Worm (Caenorhabditis elegans): ENCODE measurements around the gene tdpo-1.

The tdpo-1 gene

DNA sequence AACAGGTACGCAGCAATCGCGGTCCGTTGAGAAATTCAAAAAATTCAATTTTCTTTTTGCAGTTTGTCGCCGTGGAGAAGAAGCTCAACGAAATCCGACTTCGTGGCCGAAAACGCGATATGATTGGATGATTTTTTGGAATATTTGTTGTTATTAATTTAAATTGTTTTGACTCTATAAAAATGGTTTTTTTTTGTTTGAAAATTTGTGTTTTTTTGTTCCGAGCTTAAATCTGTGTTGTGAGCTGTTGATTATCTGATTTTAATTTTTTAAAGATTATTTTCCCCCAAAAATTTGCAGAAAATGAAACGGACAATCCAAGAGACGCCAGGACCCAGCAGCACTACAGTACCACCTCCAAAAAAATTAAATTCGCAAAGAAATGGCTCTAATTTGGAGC, at the start of gene tdpo-1:
Gene tdpo-1 (plus strand): TSS at position 301 of the 400 bp plus-strand sequence.
- TF ChIP-seq ceh-82 (tag; optimal IDR thresholded peaks at IDR 0.05) (no peak), mdl-1 (tag; optimal IDR thresholded peaks at IDR 0.05) (no peak), nhr-237 (tag; optimal IDR thresholded peaks at IDR 0.05) (no peak), fkh-10 (GFP tag; optimal IDR thresholded peaks at IDR 0.05) (no peak)

DNA sequence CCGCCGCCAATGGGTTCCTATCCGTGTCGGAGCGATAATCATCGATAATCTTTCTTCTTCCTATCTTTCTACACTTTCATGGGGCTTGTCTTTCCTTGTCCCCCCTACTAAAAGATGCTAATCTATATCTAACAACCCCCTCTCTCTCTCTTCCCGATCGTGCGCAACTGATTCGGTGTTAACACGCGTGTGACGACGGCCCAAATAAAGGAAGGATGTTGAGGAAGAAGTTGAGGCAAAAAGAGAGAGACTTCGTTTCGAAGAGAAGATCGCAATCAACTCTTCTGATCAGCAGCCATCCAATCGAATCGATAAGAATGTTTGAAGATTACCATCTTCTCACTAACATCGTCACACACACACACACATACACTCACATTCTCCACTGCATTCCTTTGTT, 48.4 kb upstream of the tdpo-1 start:
- TF ChIP-seq nhr-12 (tag; optimal IDR thresholded peaks at IDR 0.05), result no peak
- no peak for TF ChIP-seq daf-12 (tag; optimal IDR thresholded peaks at IDR 0.05)
- peak; percentile 98 for TF ChIP-seq elt-1 (tag; optimal IDR thresholded peaks at IDR 0.05)
- no peak for TF ChIP-seq nhr-11 (tag; optimal IDR thresholded peaks at IDR 0.05)
- TF ChIP-seq nhr-23 (tag; optimal IDR thresholded peaks at IDR 0.05), result peak; percentile 22

DNA sequence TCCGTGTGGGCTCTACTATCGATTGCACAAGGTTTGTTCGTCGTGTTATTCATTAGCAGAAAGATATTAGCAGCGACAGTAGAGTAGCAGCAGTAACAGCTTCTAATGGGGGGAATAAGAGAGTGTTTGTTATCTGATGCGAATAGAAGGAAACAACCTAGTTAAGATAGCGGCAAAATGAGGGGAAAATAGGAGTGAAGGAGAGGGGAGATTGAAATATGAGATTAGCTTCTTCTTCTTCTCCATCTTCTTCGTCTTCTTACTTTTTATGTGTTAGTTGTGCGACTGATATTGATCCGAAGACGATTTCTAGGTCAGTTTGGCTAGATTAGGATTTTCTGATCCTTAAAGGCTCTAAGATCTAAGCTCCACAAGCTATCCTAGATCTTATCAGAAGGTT, 44.8 kb upstream of the tdpo-1 start:
- TF ChIP-seq hmg-11 (tag; optimal IDR thresholded peaks at IDR 0.05) (no peak), nhr-28 (tag; optimal IDR thresholded peaks at IDR 0.05) (no peak), nhr-76 (tag; optimal IDR thresholded peaks at IDR 0.05) (no peak), nhr-77 (tag; optimal IDR thresholded peaks at IDR 0.05) (no peak), elt-1 (tag; optimal IDR thresholded peaks at IDR 0.05) (peak; percentile 93), fkh-2 (tag; optimal IDR thresholded peaks at IDR 0.05) (no peak), nhr-23 (tag; optimal IDR thresholded peaks at IDR 0.05) (peak; percentile 35), ceh-28 (tag; optimal IDR thresholded peaks at IDR 0.05) (no peak), skn-1 (tag; optimal IDR thresholded peaks at IDR 0.05) (no peak), elt-3 (tag; optimal IDR thresholded peaks at IDR 0.05) (no peak), aly-2 (tag; optimal IDR thresholded peaks at IDR 0.05) (no peak)

DNA sequence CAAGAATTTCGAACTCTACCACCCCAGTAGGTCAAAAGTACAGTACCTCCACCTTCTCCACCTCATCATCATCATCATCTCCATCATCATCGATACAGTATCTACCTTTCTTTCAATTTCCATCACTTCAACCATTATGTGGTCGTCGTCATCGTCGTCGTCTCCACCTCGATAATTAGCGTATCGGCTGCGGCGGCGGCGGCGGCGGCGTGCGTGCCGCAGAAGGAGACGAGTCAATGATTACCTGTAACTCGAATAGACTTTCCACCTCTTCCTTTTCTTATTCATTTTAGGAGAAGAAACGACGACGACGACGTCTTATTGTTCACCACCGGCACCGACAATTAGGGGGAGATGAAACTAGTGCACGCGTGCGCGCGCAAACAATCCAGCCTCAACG, 44.1 kb upstream of the tdpo-1 start:
- TF ChIP-seq lin-39 (tag; optimal IDR thresholded peaks at IDR 0.05) (no peak), lin-15B (tag; optimal IDR thresholded peaks at IDR 0.05) (no peak), elt-3 (tag; optimal IDR thresholded peaks at IDR 0.05) (no peak), sea-2 (GFP tag; optimal IDR thresholded peaks at IDR 0.05) (no peak), elt-1 (tag; optimal IDR thresholded peaks at IDR 0.05) (no peak), nhr-237 (tag; optimal IDR thresholded peaks at IDR 0.05) (no peak)

DNA sequence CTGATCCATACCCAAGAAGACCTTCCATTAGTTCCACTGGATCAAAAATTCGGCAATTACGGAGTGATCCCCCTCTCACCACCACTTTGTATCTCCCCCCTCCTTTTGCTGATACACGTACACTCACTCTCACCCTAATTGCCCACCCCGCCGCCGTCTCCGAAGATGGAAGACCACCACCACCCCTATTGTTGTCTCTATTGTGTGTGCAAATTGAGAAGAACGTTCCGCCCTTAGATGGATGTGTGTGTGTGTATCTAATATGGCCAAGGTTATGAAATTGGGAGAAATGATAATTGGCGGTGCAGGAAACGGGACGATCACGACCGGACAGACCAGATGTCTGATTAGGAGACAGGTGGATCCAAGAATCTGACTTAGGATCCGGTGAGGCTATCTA, 43.4 kb upstream of the tdpo-1 start:
- TF ChIP-seq lsy-12 (tag; optimal IDR thresholded peaks at IDR 0.05) (no peak), mdl-1 (tag; optimal IDR thresholded peaks at IDR 0.05) (no peak), ceh-9 (tag; optimal IDR thresholded peaks at IDR 0.05) (no peak), nhr-43 (tag; optimal IDR thresholded peaks at IDR 0.05; ENCODE audit: poor library complexity, severe bottlenecking) (no peak)

DNA sequence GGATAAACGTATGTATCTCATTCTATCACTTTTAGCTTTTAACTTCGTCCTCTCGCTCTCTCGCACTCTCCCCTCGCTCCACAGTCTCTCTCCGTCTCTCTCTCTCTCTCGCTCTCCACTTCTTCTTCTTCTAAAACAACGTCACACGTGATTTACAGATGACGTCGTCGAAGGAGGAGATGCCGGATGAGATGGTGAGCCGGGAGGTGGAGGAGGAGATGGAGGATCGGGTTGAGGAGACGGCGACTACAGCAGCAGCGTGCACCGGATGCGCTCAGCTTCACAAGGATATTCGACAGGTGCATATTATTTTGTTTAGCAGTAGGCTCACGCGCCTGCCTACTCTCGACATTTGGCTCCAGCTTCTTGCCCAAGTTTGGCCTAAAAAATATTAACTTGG, 41.8 kb upstream of the tdpo-1 start, which contains the start of gene elt-6:
Gene elt-6 (plus strand): TSS at position 159 of the 400 bp plus-strand sequence.
- TF ChIP-seq lsy-12 (tag; optimal IDR thresholded peaks at IDR 0.05) (no peak), elt-1 (tag; optimal IDR thresholded peaks at IDR 0.05) (no peak), daf-12 (tag; optimal IDR thresholded peaks at IDR 0.05) (no peak), pqm-1 (tag; optimal IDR thresholded peaks at IDR 0.05) (no peak), mdl-1 (tag; optimal IDR thresholded peaks at IDR 0.05) (no peak), elt-3 (tag; optimal IDR thresholded peaks at IDR 0.05) (no peak), elt-2 (tag; optimal IDR thresholded peaks at IDR 0.05) (no peak), pha-4 (tag; optimal IDR thresholded peaks at IDR 0.05) (no peak), ceh-28 (tag; optimal IDR thresholded peaks at IDR 0.05) (no peak), tbx-2 (tag; optimal IDR thresholded peaks at IDR 0.05) (no peak), nhr-237 (tag; optimal IDR thresholded peaks at IDR 0.05) (no peak), nhr-28 (tag; optimal IDR thresholded peaks at IDR 0.05) (no peak), R02D3.7 (tag; optimal IDR thresholded peaks at IDR 0.05) (no peak), mml-1 (tag; optimal IDR thresholded peaks at IDR 0.05) (no peak), nhr-77 (tag; optimal IDR thresholded peaks at IDR 0.05) (no peak), fkh-2 (tag; optimal IDR thresholded peaks at IDR 0.05) (no peak)

DNA sequence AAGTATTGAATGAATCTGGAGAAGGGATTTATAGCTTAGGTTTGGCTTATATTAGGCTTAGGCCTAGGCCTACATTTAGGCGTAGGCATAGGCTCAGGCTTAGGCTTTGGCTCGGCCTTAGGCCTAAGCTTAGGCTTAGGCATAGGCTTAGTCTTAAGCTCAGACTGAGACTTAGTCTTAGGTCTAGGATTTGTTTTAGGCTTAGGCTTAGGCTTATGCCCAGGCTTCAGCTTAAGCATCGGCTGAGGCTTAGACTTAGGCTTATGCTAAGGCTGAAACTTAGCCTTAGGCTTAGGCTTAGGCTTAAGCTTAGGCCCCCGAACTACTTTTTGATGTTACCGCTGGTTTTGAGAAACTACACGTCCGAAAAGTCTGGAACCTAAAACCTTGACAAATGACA, 39.1 kb upstream of the tdpo-1 start:
- TF ChIP-seq nfya-1 (tag; optimal IDR thresholded peaks at IDR 0.05; ENCODE audit: insufficient read depth), result no peak
- no peak for TF ChIP-seq nhr-28 (tag; optimal IDR thresholded peaks at IDR 0.05)
- no peak for TF ChIP-seq lin-39 (tag; optimal IDR thresholded peaks at IDR 0.05)

Data from whole organism, L3 larva.